Worm (Caenorhabditis elegans) whole organism, late embryonic: ENCODE measurements around the gene Y45G5AM.6.

Experiments used
- C08G9.2 ChIP-seq: sonication (generic microtip); optimal IDR thresholded peaks from 2 replicates; lab custom pipeline; 2016; ENCODE audit warnings: mild to moderate bottlenecking, missing genetic modification characterization, moderate library complexity, missing compliant biosample characterization
- F13H6.1 ChIP-seq: sonication (generic microtip); optimal IDR thresholded peaks from 2 replicates; lab custom pipeline; 2016; ENCODE audit warnings: missing genetic modification characterization, missing compliant biosample characterization
- T23F11.4 ChIP-seq: fragments of 200-800 bp; sonication (Bioruptor generic); optimal IDR thresholded peaks from 2 replicates; lab custom pipeline; 2018; ENCODE audit warnings: mild to moderate bottlenecking, missing genetic modification characterization, missing compliant biosample characterization
- Y22D7AL.16 ChIP-seq: sonication (generic microtip); optimal IDR thresholded peaks from 2 replicates; lab custom pipeline; 2016; ENCODE audit warnings: missing genetic modification characterization, missing compliant biosample characterization
- ceh-18 ChIP-seq: sonication (generic microtip); optimal IDR thresholded peaks from 2 replicates; lab custom pipeline; 2016; ENCODE audit warnings: missing genetic modification characterization, missing compliant biosample characterization
- ceh-19 ChIP-seq: fragments of 200-800 bp; sonication (Bioruptor generic); optimal IDR thresholded peaks from 2 replicates; lab custom pipeline; 2018; ENCODE audit warnings: mild to moderate bottlenecking, missing genetic modification characterization, missing compliant biosample characterization
- ceh-31 ChIP-seq: sonication (generic microtip); optimal IDR thresholded peaks from 2 replicates; lab custom pipeline; 2016; ENCODE audit warnings: missing genetic modification characterization, missing compliant biosample characterization
- ceh-34 ChIP-seq: sonication (generic microtip); optimal IDR thresholded peaks from 2 replicates; lab custom pipeline; 2016; ENCODE audit warnings: mild to moderate bottlenecking, missing genetic modification characterization, missing compliant biosample characterization
- ceh-48 ChIP-seq: sonication (generic microtip); optimal IDR thresholded peaks from 2 replicates; lab custom pipeline; 2016; ENCODE audit warnings: missing genetic modification characterization, inconsistent platforms, missing compliant biosample characterization
- ceh-6 ChIP-seq: fragments of 200-800 bp; sonication (Bioruptor generic); optimal IDR thresholded peaks from 2 replicates; lab custom pipeline; 2018; ENCODE audit warnings: mild to moderate bottlenecking, missing genetic modification characterization, missing compliant biosample characterization
- ceh-9 ChIP-seq: sonication (generic microtip); optimal IDR thresholded peaks from 2 replicates; lab custom pipeline; 2016; ENCODE audit warnings: mild to moderate bottlenecking, missing genetic modification characterization, inconsistent platforms, missing compliant biosample characterization
- elt-2 ChIP-seq: sonication (generic microtip); optimal IDR thresholded peaks from 2 replicates; lab custom pipeline; 2016; ENCODE audit warnings: missing genetic modification reagents, missing genetic modification characterization, missing compliant biosample characterization
- elt-4 ChIP-seq: sonication (generic microtip); optimal IDR thresholded peaks from 2 replicates; lab custom pipeline; 2016; ENCODE audit warnings: missing genetic modification characterization, missing compliant biosample characterization
- ets-4 ChIP-seq: sonication (generic microtip); optimal IDR thresholded peaks from 2 replicates; lab custom pipeline; 2016; ENCODE audit warnings: missing genetic modification characterization, missing compliant biosample characterization
- eyg-1 ChIP-seq: sonication (generic microtip); optimal IDR thresholded peaks from 2 replicates; lab custom pipeline; 2016; ENCODE audit warnings: missing genotype, missing genetic modification characterization, missing compliant biosample characterization
- fax-1 ChIP-seq: sonication (generic microtip); optimal IDR thresholded peaks from 2 replicates; lab custom pipeline; 2016; ENCODE audit warnings: missing genotype, missing genetic modification characterization, missing compliant biosample characterization
- hlh-15 ChIP-seq: sonication (generic microtip); optimal IDR thresholded peaks from 2 replicates; lab custom pipeline; 2016; ENCODE audit warnings: missing genetic modification characterization, missing compliant biosample characterization
- hlh-6 ChIP-seq: sonication (generic microtip); optimal IDR thresholded peaks from 2 replicates; lab custom pipeline; 2016; ENCODE audit warnings: missing genotype, missing genetic modification characterization, missing compliant biosample characterization
- madf-2 ChIP-seq: sonication (generic microtip); optimal IDR thresholded peaks from 2 replicates; lab custom pipeline; 2017; ENCODE audit warnings: missing genetic modification characterization, missing compliant biosample characterization
- nfya-1 ChIP-seq: sonication (generic microtip); optimal IDR thresholded peaks from 2 replicates; lab custom pipeline; 2017; ENCODE audit warnings: missing genetic modification characterization, mild to moderate bottlenecking, missing compliant biosample characterization, antibody characterized with exemption, moderate library complexity
- npax-4 ChIP-seq: sonication (generic microtip); optimal IDR thresholded peaks from 2 replicates; lab custom pipeline; 2016; ENCODE audit warnings: missing genetic modification characterization, missing compliant biosample characterization
- pag-3 ChIP-seq: sonication (generic microtip); optimal IDR thresholded peaks from 2 replicates; lab custom pipeline; 2016; ENCODE audit warnings: missing compliant biosample characterization, missing genetic modification characterization, borderline replicate concordance
- pat-9 ChIP-seq: fragments of 200-800 bp; sonication (Bioruptor generic); optimal IDR thresholded peaks from 2 replicates; lab custom pipeline; 2018; ENCODE audit warnings: mild to moderate bottlenecking, missing genetic modification characterization, moderate library complexity, missing compliant biosample characterization
- pax-1 ChIP-seq: fragments of 150-350 bp; optimal IDR thresholded peaks from 2 replicates; lab custom pipeline; 2014; ENCODE audit warnings: missing biosample characterization, missing genetic modification characterization
- pros-1 ChIP-seq: fragments of 150-350 bp; optimal IDR thresholded peaks from 2 replicates; lab custom pipeline; 2014; ENCODE audit warnings: missing biosample characterization, missing genetic modification reagents, missing genetic modification characterization
- rnt-1 ChIP-seq: sonication (generic microtip); optimal IDR thresholded peaks from 2 replicates; lab custom pipeline; 2016; ENCODE audit warnings: missing genetic modification characterization, missing compliant biosample characterization
- sdc-2 ChIP-seq: sonication (generic microtip); optimal IDR thresholded peaks from 2 replicates; lab custom pipeline; 2016; ENCODE audit warnings: missing genotype, missing genetic modification characterization, missing compliant biosample characterization
- sox-2 ChIP-seq: fragments of 200-800 bp; sonication (Bioruptor generic); IDR thresholded peaks from 2 replicates; pipeline ENCODE4 v1.3.6; 2022; ENCODE audit warnings: missing genetic modification reagents, missing genetic modification characterization, missing compliant biosample characterization
- tbx-2 ChIP-seq: sonication (generic microtip); optimal IDR thresholded peaks from 2 replicates; lab custom pipeline; 2016; ENCODE audit warnings: missing genetic modification characterization, missing compliant biosample characterization
- tbx-7 ChIP-seq: sonication (generic microtip); optimal IDR thresholded peaks from 2 replicates; lab custom pipeline; 2016; ENCODE audit warnings: missing genotype, missing genetic modification characterization, missing compliant biosample characterization
- ttx-3 ChIP-seq: sonication (generic microtip); optimal IDR thresholded peaks from 2 replicates; lab custom pipeline; 2016; ENCODE audit warnings: missing genetic modification reagents, missing genetic modification characterization, missing compliant biosample characterization
- unc-3 ChIP-seq, 2 experiments: fragments of 200-800 bp in 1 of 2; sonication (Bioruptor generic) in 1 of 2; sonication (generic microtip) in 1 of 2; conservative IDR thresholded peaks in 1 of 2; optimal IDR thresholded peaks in 1 of 2; 2 replicates each; pipeline versions ENCODE4 v1.3.6 to Lab custom; 2016 to 2022; ENCODE audit warnings: missing compliant biosample characterization in 2 of 2, missing genetic modification characterization in 2 of 2, missing genetic modification reagents in 1 of 2
- unc-42 ChIP-seq: sonication (generic microtip); optimal IDR thresholded peaks from 2 replicates; lab custom pipeline; 2016; ENCODE audit warnings: missing genotype, missing genetic modification characterization, missing compliant biosample characterization
- unc-55 ChIP-seq: sonication (generic microtip); optimal IDR thresholded peaks from 2 replicates; lab custom pipeline; 2017; ENCODE audit warnings: missing biosample characterization, missing genetic modification reagents, missing genetic modification characterization
- unc-86 ChIP-seq: sonication (generic microtip); optimal IDR thresholded peaks from 2 replicates; lab custom pipeline; 2016; ENCODE audit warnings: missing genetic modification characterization, missing compliant biosample characterization

Y45G5AM.6 gene

ce11 chrV:4194587-4195211 lies 42.6 kb upstream of the Y45G5AM.6 start, which contains the start of gene Y45G5AM.9 (continued):
- no peak for TF ChIP-seq elt-4
- peak; percentile 11 for TF ChIP-seq hlh-15 (tag; lab: Kevin White, UChicago)
- peak; percentile 1 for TF ChIP-seq Y22D7AL.16 (tag; lab: Kevin White, UChicago)
- TF ChIP-seq pat-9 (tag; lab: Kevin White, UChicago): peak; percentile 39
- TF ChIP-seq F13H6.1: peak; percentile 66
- peak; percentile 66 for TF ChIP-seq unc-42 (tag; lab: Kevin White, UChicago)
- TF ChIP-seq unc-86 (tag; lab: Kevin White, UChicago): peak; percentile 53
- peak; percentile 30 for TF ChIP-seq ceh-6 (GFP tag; lab: Kevin White, UChicago)
- TF ChIP-seq madf-2 (tag; lab: Kevin White, UChicago): peak; percentile 2
- TF ChIP-seq unc-3 (GFP tag; conservative IDR thresholded peaks at IDR 0.05; lab: Robert Waterston, UW): 0 out of 2 replicates have a peak, but pooled peaks have one; percentile 25
- peak; percentile 4 for TF ChIP-seq unc-3 (tag; optimal IDR thresholded peaks at IDR 0.05; lab: Kevin White, UChicago)
- no peak for TF ChIP-seq hlh-6
- TF ChIP-seq tbx-7 (tag; lab: Kevin White, UChicago): no peak
- TF ChIP-seq pax-1 (tag; lab: Kevin White, UChicago): no peak
- peak; percentile 40 for TF ChIP-seq ttx-3 (tag; lab: Kevin White, UChicago)
- peak; percentile 83 for TF ChIP-seq elt-2
- peak; percentile 59 for TF ChIP-seq ceh-19 (GFP tag; lab: Kevin White, UChicago)
- TF ChIP-seq ceh-18 (tag; lab: Kevin White, UChicago): peak; percentile 63
- peak; percentile 83 for TF ChIP-seq ceh-48 (tag; lab: Kevin White, UChicago)

- TF ChIP-seq fax-1 (tag; lab: Kevin White, UChicago) (peak; percentile 10), sox-2 (GFP tag; lab: Robert Waterston, UW) (peak; percentile 21; the same call in 1 of the 2 replicates), ceh-31 (peak; percentile 73), nfya-1 (peak; percentile 38), unc-55 (GFP tag; lab: Kevin White, UChicago) (peak; percentile 19), C08G9.2 (peak; percentile 11), ceh-34 (tag; lab: Kevin White, UChicago) (peak; percentile 10), F13H6.1 (no peak), tbx-2 (tag; lab: Kevin White, UChicago) (peak; percentile 10), ceh-19 (GFP tag; lab: Kevin White, UChicago) (no peak), rnt-1 (no peak), npax-4 (tag; lab: Kevin White, UChicago) (no peak), unc-42 (tag; lab: Kevin White, UChicago) (peak; percentile 74), ceh-18 (tag; lab: Kevin White, UChicago) (peak; percentile 4)
These were observed 40.8 kb upstream of the Y45G5AM.6 start for ce11 chrV:4192688-4193471.

ce11 chrV:4190232-4190631 lies 38.1 kb upstream of the Y45G5AM.6 start:
- TF ChIP-seq pag-3 (tag; lab: Kevin White, UChicago) (no peak), pax-1 (tag; lab: Kevin White, UChicago) (no peak), sdc-2 (tag; lab: Kevin White, UChicago) (no peak), pros-1 (tag; lab: Kevin White, UChicago) (no peak), eyg-1 (no peak), T23F11.4 (no peak), ets-4 (tag; lab: Kevin White, UChicago) (no peak), ceh-9 (tag; lab: Kevin White, UChicago) (no peak), sox-2 (GFP tag; lab: Robert Waterston, UW) (no peak)
- TF ChIP-seq, all 69 proteins: peak for 0
